Worm (Caenorhabditis elegans): Measurements from ENCODE around the gene R05H11.2.

R05H11.2 gene

DNA sequence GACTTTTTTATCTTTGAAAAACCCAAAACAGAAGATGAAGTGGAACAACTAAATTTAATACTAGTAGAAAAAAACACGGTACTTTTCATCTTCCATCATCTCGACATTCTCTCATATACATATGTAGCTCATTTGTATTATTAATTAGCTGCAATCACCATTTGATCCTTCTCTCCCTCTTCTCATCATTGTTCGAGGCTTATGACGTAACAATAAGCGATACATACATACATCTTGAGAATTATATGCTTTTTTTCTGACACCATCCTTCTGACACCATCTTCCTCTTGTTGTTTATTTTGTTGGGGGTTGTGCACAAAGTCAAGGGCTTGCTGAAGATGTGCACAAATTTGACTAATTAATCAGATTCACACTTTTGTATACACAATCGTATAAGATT, 39.2 kb downstream of the R05H11.2 start:
- no peak for TF ChIP-seq rbr-2 (tag; optimal IDR thresholded peaks at IDR 0.05)
- no peak for TF ChIP-seq unc-62 (GFP tag; optimal IDR thresholded peaks at IDR 0.05 in 1 of 2)
- TF ChIP-seq unc-62 (tag; optimal IDR thresholded peaks at IDR 0.05), result no peak
- no peak for TF ChIP-seq R02D3.7 (tag; optimal IDR thresholded peaks at IDR 0.05)
- no peak for TF ChIP-seq nhr-28 (tag; optimal IDR thresholded peaks at IDR 0.05)
- no peak for TF ChIP-seq daf-8 (GFP tag; IDR thresholded peaks at IDR 0.05)
- TF ChIP-seq lir-3 (tag; optimal IDR thresholded peaks at IDR 0.05), result no peak
- TF ChIP-seq jun-1 (tag; optimal IDR thresholded peaks at IDR 0.05), result no peak
- TF ChIP-seq fos-1 (tag; optimal IDR thresholded peaks at IDR 0.05), result no peak
- no peak for TF ChIP-seq nhr-77 (tag; optimal IDR thresholded peaks at IDR 0.05)
- no peak for TF ChIP-seq ceh-44 (GFP tag; IDR thresholded peaks at IDR 0.05)
- TF ChIP-seq mep-1 (tag; optimal IDR thresholded peaks at IDR 0.05), result no peak
- TF ChIP-seq unc-39 (tag; optimal IDR thresholded peaks at IDR 0.05), result no peak
- no peak for TF ChIP-seq tra-1 (GFP tag; IDR thresholded peaks at IDR 0.05)
- no peak for TF ChIP-seq F37D6.2 (tag; optimal IDR thresholded peaks at IDR 0.05)
- no peak for TF ChIP-seq lin-1 (GFP tag; IDR thresholded peaks at IDR 0.05)
- no peak for TF ChIP-seq madf-5 (GFP tag; IDR thresholded peaks at IDR 0.05)
- no peak for TF ChIP-seq nhr-10 (tag; optimal IDR thresholded peaks at IDR 0.05)
- no peak for TF ChIP-seq ZK337.2 (GFP tag; IDR thresholded peaks at IDR 0.05)
- no peak for TF ChIP-seq nhr-237 (tag; optimal IDR thresholded peaks at IDR 0.05)
- no peak for TF ChIP-seq nhr-76 (tag; optimal IDR thresholded peaks at IDR 0.05)

DNA sequence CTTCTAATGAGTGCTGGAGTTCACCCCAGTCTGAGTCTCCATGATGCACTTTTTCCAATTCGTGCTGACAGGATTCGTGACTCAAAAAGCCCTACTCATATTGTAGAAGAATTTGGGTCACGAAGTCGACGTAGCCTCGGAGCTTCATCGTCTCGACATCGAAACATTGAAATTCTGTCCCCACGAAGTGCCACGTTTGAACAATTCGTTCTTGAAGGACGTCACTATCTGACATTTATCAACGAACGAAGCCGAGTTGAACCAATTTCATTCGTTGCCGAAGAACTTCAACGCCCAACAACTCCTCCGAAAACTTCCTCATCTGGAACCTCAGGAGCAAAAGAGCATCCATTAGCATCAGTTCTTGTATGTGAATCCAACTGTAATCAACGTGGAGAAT, 41.0 kb downstream of the R05H11.2 start:
- TF ChIP-seq php-3 (GFP tag; IDR thresholded peaks at IDR 0.05) (no peak), snpc-4 (tag; optimal IDR thresholded peaks at IDR 0.05) (no peak), unc-62 (GFP tag; optimal IDR thresholded peaks at IDR 0.05 in 1 of 2) (peak in 1 of 2 experiments; percentile 94), unc-62 (tag; optimal IDR thresholded peaks at IDR 0.05) (no peak), lin-13 (GFP tag; optimal IDR thresholded peaks at IDR 0.05) (no peak), ztf-11 (tag; optimal IDR thresholded peaks at IDR 0.05) (no peak)

DNA sequence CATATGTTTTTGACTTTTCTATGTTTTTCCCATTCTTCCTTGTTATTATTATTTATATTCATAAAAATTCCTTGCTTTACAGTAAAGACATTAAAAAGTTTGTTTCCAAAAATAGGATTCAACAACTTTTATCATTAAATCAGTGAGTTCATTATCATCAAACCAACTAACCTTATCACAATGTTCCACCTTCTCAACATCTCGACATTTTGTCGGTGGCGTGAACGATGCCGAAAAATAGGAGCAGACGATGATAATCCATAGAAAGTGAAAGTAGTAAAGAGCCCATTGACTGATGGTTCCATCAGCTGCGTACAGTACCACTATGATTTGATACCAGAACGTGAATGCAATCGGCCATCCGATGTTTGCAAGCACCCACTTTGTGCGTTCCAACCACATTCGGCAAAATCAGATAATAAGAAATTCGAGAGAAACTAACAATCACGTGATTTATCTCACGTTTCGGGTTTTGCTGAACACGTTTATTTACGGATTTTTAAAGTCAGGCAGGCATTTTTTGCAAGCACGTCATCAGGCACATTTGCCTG, 50.6 kb downstream of the R05H11.2 start, which contains the start of gene dhhc-5:
Gene dhhc-5 (minus strand): TSS at position 406 of the 551 bp plus-strand sequence.
- TF ChIP-seq unc-62 (GFP tag; optimal IDR thresholded peaks at IDR 0.05 in 1 of 2) (peak in 1 of 2 experiments; percentile 91), unc-62 (tag; optimal IDR thresholded peaks at IDR 0.05) (no peak), arid-1 (GFP tag; conservative IDR thresholded peaks at IDR 0.05) (no peak), daf-16 (GFP tag; optimal IDR thresholded peaks at IDR 0.05) (no peak), daf-16 (tag; optimal IDR thresholded peaks at IDR 0.05) (peak; percentile 80), sdz-12 (GFP tag; optimal IDR thresholded peaks at IDR 0.05) (no peak), nhr-28 (tag; optimal IDR thresholded peaks at IDR 0.05) (peak; percentile 9), nhr-102 (tag; optimal IDR thresholded peaks at IDR 0.05) (peak; percentile 17), mxl-3 (GFP tag; optimal IDR thresholded peaks at IDR 0.05) (no peak), hlh-11 (tag; optimal IDR thresholded peaks at IDR 0.05) (peak; percentile 65), hmg-1.1 (GFP tag; IDR thresholded peaks at IDR 0.05) (no peak), dmd-6 (GFP tag; IDR thresholded peaks at IDR 0.05) (peak; percentile 37; the same call in 1 of the 2 replicates), snpc-4 (tag; optimal IDR thresholded peaks at IDR 0.05) (no peak)

All from whole organism, L4 larva.